Fruit fly (Drosophila melanogaster) whole organism, embryonic: ENCODE data around the gene Ubc7.

Experiments
- Aef1 ChIP-seq: fragments of 200-800 bp; sonication (Bioruptor generic); IDR thresholded peaks from 3 replicates; pipeline ENCODE4 v1.3.6; 2022; ENCODE audit warnings: missing biosample characterization, missing genetic modification characterization
- Atf6 ChIP-seq: fragments of 200-800 bp; sonication (Bioruptor generic); IDR thresholded peaks from 2 replicates; pipeline ENCODE4 v1.3.6; 2022; ENCODE audit warnings: missing biosample characterization, missing genetic modification characterization
- CG12769 ChIP-seq: fragments of 200-800 bp; sonication (Bioruptor generic); optimal IDR thresholded peaks from 2 replicates; lab custom pipeline; 2019; ENCODE audit warnings: missing biosample characterization, mild to moderate bottlenecking, missing genetic modification characterization, moderate library complexity
- CG15479 ChIP-seq: fragments of 200-800 bp; sonication (Bioruptor generic); optimal IDR thresholded peaks from 3 replicates; lab custom pipeline; 2019; ENCODE audit warnings: missing biosample characterization, mild to moderate bottlenecking, missing genetic modification characterization, moderate library complexity
- CG15514 ChIP-seq: fragments of 200-800 bp; sonication (Bioruptor generic); optimal IDR thresholded peaks from 3 replicates; lab custom pipeline; 2017; ENCODE audit warnings: missing biosample characterization, missing genetic modification characterization, mild to moderate bottlenecking, moderate library complexity, missing genetic modification reagents
- CG17186 ChIP-seq: fragments of 200-800 bp; sonication (Bioruptor generic); optimal IDR thresholded peaks from 3 replicates; lab custom pipeline; 2017; ENCODE audit warnings: missing biosample characterization, missing genetic modification reagents, missing genetic modification characterization
- CG18262 ChIP-seq: fragments of 200-800 bp; optimal IDR thresholded peaks from 3 replicates; lab custom pipeline; 2019; ENCODE audit warnings: missing biosample characterization, mild to moderate bottlenecking, missing genetic modification characterization, moderate library complexity
- CG2129 ChIP-seq: fragments of 200-800 bp; sonication (Bioruptor generic); IDR thresholded peaks from 2 replicates; pipeline ENCODE4 v1.3.6; 2022; ENCODE audit warnings: missing biosample characterization, missing genetic modification characterization; ENCODE audit not compliant: partially characterized antibody
- CG2199 ChIP-seq: fragments of 200-800 bp; sonication (Bioruptor generic); IDR thresholded peaks from 3 replicates; pipeline ENCODE4 v1.3.6; 2022; ENCODE audit warnings: missing biosample characterization, missing genetic modification characterization
- CG2875 ChIP-seq: fragments of 200-800 bp; sonication (Bioruptor generic); optimal IDR thresholded peaks from 2 replicates; lab custom pipeline; 2017; ENCODE audit warnings: missing biosample characterization, mild to moderate bottlenecking, missing genetic modification characterization, missing genetic modification reagents
- CG31365 ChIP-seq: fragments of 200-800 bp; sonication (Bioruptor generic); optimal IDR thresholded peaks from 2 replicates; lab custom pipeline; 2018; ENCODE audit warnings: missing biosample characterization, mild to moderate bottlenecking, missing genetic modification characterization
- CG31441 ChIP-seq: fragments of 200-800 bp; sonication (Bioruptor generic); IDR thresholded peaks from 2 replicates; pipeline ENCODE4 v1.3.6; 2022; ENCODE audit warnings: missing biosample characterization, missing genetic modification characterization
- CG33213 ChIP-seq: fragments of 200-800 bp; sonication (Bioruptor generic); optimal IDR thresholded peaks from 3 replicates; lab custom pipeline; 2016; ENCODE audit warnings: missing biosample characterization, missing genetic modification characterization
- CG4360 ChIP-seq: fragments of 200-800 bp; sonication (Bioruptor generic); IDR thresholded peaks from 2 replicates; pipeline ENCODE4 v1.3.6; 2022; ENCODE audit warnings: missing biosample characterization, missing genetic modification characterization
- CG4617 ChIP-seq: fragments of 200-800 bp; sonication (Bioruptor generic); optimal IDR thresholded peaks from 3 replicates; lab custom pipeline; 2016; ENCODE audit warnings: missing biosample characterization, missing genetic modification characterization, borderline replicate concordance
- CG4854 ChIP-seq: fragments of 200-800 bp; sonication (Bioruptor generic); optimal IDR thresholded peaks from 2 replicates; lab custom pipeline; 2016; ENCODE audit warnings: missing biosample characterization, missing genetic modification characterization, inconsistent platforms
- CG5180 ChIP-seq: fragments of 200-800 bp; sonication (Bioruptor generic); optimal IDR thresholded peaks from 3 replicates; lab custom pipeline; 2017; ENCODE audit warnings: missing biosample characterization, missing genetic modification characterization, mild to moderate bottlenecking, moderate library complexity, missing genetic modification reagents
- CG6689 ChIP-seq: fragments of 200-800 bp; sonication (Bioruptor generic); IDR thresholded peaks from 2 replicates; pipeline ENCODE4 v1.3.6; 2022; ENCODE audit warnings: missing biosample characterization, missing genetic modification characterization
- CG7839 ChIP-seq: fragments of 200-800 bp; sonication (Bioruptor generic); optimal IDR thresholded peaks from 3 replicates; lab custom pipeline; 2018; ENCODE audit warnings: missing biosample characterization, mild to moderate bottlenecking, missing genetic modification characterization, moderate library complexity
- CG8924 ChIP-seq: fragments of 200-800 bp; optimal IDR thresholded peaks from 3 replicates; lab custom pipeline; 2019; ENCODE audit warnings: missing biosample characterization, mild to moderate bottlenecking, missing genetic modification characterization, moderate library complexity
- CG9437 ChIP-seq: fragments of 200-800 bp; sonication (Bioruptor generic); optimal IDR thresholded peaks from 2 replicates; lab custom pipeline; 2018; ENCODE audit warnings: missing biosample characterization, mild to moderate bottlenecking, missing genetic modification characterization
- CG9797 ChIP-seq: fragments of 200-800 bp; sonication (Bioruptor generic); optimal IDR thresholded peaks from 3 replicates; lab custom pipeline; 2018; ENCODE audit warnings: missing biosample characterization, mild to moderate bottlenecking, missing genetic modification characterization
- CTCF ChIP-seq: fragments of 200-800 bp; sonication (Bioruptor generic); optimal IDR thresholded peaks from 2 replicates; lab custom pipeline; 2017; ENCODE audit warnings: missing biosample characterization, mild to moderate bottlenecking, missing genetic modification characterization, moderate library complexity
- CoRest ChIP-seq: fragments of 200-800 bp; sonication (Bioruptor generic); optimal IDR thresholded peaks from 3 replicates; lab custom pipeline; 2018; ENCODE audit warnings: missing biosample characterization, mild to moderate bottlenecking, missing genetic modification characterization, moderate library complexity
- D19A ChIP-seq: fragments of 200-800 bp; optimal IDR thresholded peaks from 3 replicates; lab custom pipeline; 2019; ENCODE audit warnings: missing biosample characterization, mild to moderate bottlenecking, missing genetic modification characterization, moderate library complexity
- Deaf1 ChIP-seq: fragments of 200-800 bp; optimal IDR thresholded peaks from 3 replicates; lab custom pipeline; 2019; ENCODE audit warnings: missing biosample characterization, mild to moderate bottlenecking, missing genetic modification characterization, moderate library complexity
- Dp ChIP-seq: fragments of 200-800 bp; sonication (Bioruptor generic); optimal IDR thresholded peaks from 2 replicates; lab custom pipeline; 2018; ENCODE audit warnings: missing biosample characterization, mild to moderate bottlenecking, missing genetic modification characterization, moderate library complexity
- Ets97D ChIP-seq: fragments of 200-800 bp; sonication (Bioruptor generic); optimal IDR thresholded peaks from 3 replicates; lab custom pipeline; 2016; ENCODE audit warnings: missing biosample characterization, missing genetic modification characterization
- Hand ChIP-seq: fragments of 200-800 bp; sonication (Bioruptor generic); optimal IDR thresholded peaks from 2 replicates; lab custom pipeline; 2017; ENCODE audit warnings: mild to moderate bottlenecking, missing biosample characterization, missing genetic modification reagents, missing genetic modification characterization
- Lhr ChIP-seq: fragments of 200-800 bp; sonication (Bioruptor generic); optimal IDR thresholded peaks from 3 replicates; lab custom pipeline; 2017; ENCODE audit warnings: mild to moderate bottlenecking, missing biosample characterization, missing genetic modification reagents, missing genetic modification characterization
- NK7.1 ChIP-seq: fragments of 200-800 bp; sonication (Bioruptor generic); optimal IDR thresholded peaks from 3 replicates; lab custom pipeline; 2016; ENCODE audit warnings: missing biosample characterization, missing genetic modification characterization
- Pdp1 ChIP-seq, 2 experiments: fragments of 200-800 bp; sonication (Bioruptor generic); optimal IDR thresholded peaks; 3 replicates each; lab custom pipeline; 2016; ENCODE audit warnings: missing biosample characterization in 2 of 2, missing genetic modification characterization in 2 of 2, mild to moderate bottlenecking in 1 of 2, moderate library complexity in 1 of 2
- Ravus ChIP-seq: fragments of 200-800 bp; sonication (Bioruptor generic); IDR thresholded peaks from 2 replicates; pipeline ENCODE4 v1.3.6; 2022; ENCODE audit warnings: missing biosample characterization, missing genetic modification characterization
- Rfx ChIP-seq: fragments of 200-800 bp; sonication (Bioruptor generic); IDR thresholded peaks from 2 replicates; pipeline ENCODE4 v1.3.6; 2022; ENCODE audit warnings: missing biosample characterization, missing genetic modification characterization
- Sry-δ ChIP-seq: fragments of 200-800 bp; sonication (Bioruptor generic); optimal IDR thresholded peaks from 2 replicates; lab custom pipeline; 2016; ENCODE audit warnings: missing biosample characterization, missing genetic modification characterization
- Stat92E ChIP-seq, 3 experiments: fragments of >200 bp in 2 of 3; fragments of 200-800 bp in 1 of 3; sonication (Bioruptor generic) in 1 of 3; optimal IDR thresholded peaks; 2 replicates each; lab custom pipeline; 2017 to 2019; ENCODE audit warnings: missing biosample characterization in 3 of 3, missing genetic modification characterization in 3 of 3, mild to moderate bottlenecking in 1 of 3, moderate library complexity in 1 of 3
- amos ChIP-seq: fragments of 200-800 bp; sonication (Bioruptor generic); IDR thresholded peaks from 2 replicates; pipeline ENCODE4 v1.3.6; 2022; ENCODE audit warnings: missing biosample characterization, missing genetic modification characterization; ENCODE audit not compliant: partially characterized antibody
- corto ChIP-seq: fragments of 200-800 bp; sonication (Bioruptor generic); optimal IDR thresholded peaks from 2 replicates; lab custom pipeline; 2016; ENCODE audit warnings: missing biosample characterization, mild to moderate bottlenecking, missing genetic modification characterization, moderate library complexity
- ham ChIP-seq: fragments of 200-800 bp; sonication (Bioruptor generic); IDR thresholded peaks from 2 replicates; pipeline ENCODE4 v1.3.6; 2022; ENCODE audit warnings: missing biosample characterization, missing genetic modification characterization
- insv ChIP-seq, 2 experiments: fragments of 200-800 bp; sonication (Bioruptor generic); optimal IDR thresholded peaks; 3 replicates each; lab custom pipeline; 2016 to 2018; ENCODE audit warnings: missing biosample characterization in 2 of 2, missing genetic modification characterization in 2 of 2
- maf-S ChIP-seq: fragments of 200-800 bp; sonication (Bioruptor generic); optimal IDR thresholded peaks from 2 replicates; lab custom pipeline; 2016; ENCODE audit warnings: missing biosample characterization, missing genetic modification characterization
- seq ChIP-seq: fragments of 200-800 bp; sonication (Bioruptor generic); IDR thresholded peaks from 2 replicates; pipeline ENCODE4 v1.3.6; 2022; ENCODE audit warnings: missing biosample characterization, missing genetic modification characterization
- so ChIP-seq: fragments of 200-800 bp; sonication (Bioruptor generic); IDR thresholded peaks from 3 replicates; pipeline ENCODE4 v1.3.6; 2022; ENCODE audit warnings: missing biosample characterization, missing genetic modification characterization
- sqz ChIP-seq: fragments of 200-800 bp; sonication (Bioruptor generic); optimal IDR thresholded peaks from 3 replicates; lab custom pipeline; 2018; ENCODE audit warnings: missing biosample characterization, mild to moderate bottlenecking, missing genetic modification characterization
- stwl ChIP-seq: fragments of 200-800 bp; sonication (Bioruptor generic); optimal IDR thresholded peaks from 3 replicates; lab custom pipeline; 2018; ENCODE audit warnings: missing biosample characterization, mild to moderate bottlenecking, missing genetic modification characterization, moderate library complexity
- trem ChIP-seq: fragments of 200-800 bp; optimal IDR thresholded peaks from 3 replicates; lab custom pipeline; 2019; ENCODE audit warnings: missing biosample characterization, mild to moderate bottlenecking, missing genetic modification characterization, moderate library complexity
- zfh2 ChIP-seq: fragments of 200-800 bp; sonication (Bioruptor generic); optimal IDR thresholded peaks from 2 replicates; lab custom pipeline; 2016; ENCODE audit warnings: missing biosample characterization, missing genetic modification characterization

The Ubc7 gene

DNA sequence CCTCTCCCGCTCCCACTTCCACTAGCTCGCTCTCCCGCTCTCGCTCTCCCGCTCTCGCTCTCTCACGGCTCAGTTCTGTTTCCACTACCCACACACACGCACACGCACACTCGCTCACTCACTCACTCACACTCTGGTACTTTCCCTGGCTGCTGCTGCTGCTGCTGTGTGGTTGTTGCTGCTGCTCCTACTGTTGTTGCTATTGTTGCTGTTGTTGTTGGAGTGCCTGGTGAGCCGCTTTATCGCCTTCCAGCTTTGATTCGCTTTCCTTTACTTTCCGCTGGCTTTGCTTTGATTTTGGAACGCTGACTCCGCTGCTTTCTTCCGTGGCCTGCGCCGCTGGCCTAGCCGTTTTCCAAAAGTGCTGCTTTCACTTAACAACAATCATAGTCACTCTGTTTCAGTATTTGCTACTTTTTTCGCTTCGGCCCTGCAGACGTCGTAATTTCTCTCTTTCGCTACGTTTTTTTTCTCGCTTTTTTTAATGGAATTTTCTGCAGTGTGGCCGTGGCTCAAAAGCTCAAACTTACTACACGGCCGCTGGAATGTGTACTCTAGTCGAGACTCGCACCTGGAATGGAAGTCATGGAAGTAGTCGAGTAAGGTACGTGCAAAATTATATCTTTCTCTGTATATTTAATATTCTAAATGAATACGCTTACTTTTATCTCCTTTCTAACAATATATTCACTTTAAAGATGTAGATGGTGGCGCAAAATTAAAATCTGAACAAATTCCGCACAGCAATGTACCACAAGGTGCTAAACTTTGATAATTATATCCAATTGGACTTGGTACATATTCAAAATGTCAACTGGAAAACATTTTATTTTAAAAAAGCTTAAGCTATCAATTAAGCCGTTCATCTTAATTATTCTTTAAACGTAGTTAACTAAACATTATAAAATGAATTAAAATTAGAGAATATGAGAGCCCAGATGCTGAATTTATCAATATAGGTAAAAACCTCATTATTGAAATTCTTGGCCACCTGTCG, 33.7 kb upstream of the Ubc7 start, which contains the start of gene Pp2B-14D (continued):
- TF ChIP-seq Dp, result peak; percentile 22
- no peak for TF ChIP-seq D19A (tag; lab: Kevin White, UChicago)
- TF ChIP-seq CoRest (tag; lab: Kevin White, UChicago), result peak; percentile 32
- 0 out of 2 replicates have a peak, but pooled peaks have one; percentile 6 for TF ChIP-seq Rfx (GFP tag; lab: Robert Waterston, UW)
- TF ChIP-seq Stat92E (GFP tag; optimal IDR thresholded peaks at IDR 0.05; lab: Kevin White, UChicago), result peak in 1 of 3 experiments; percentile 1
- TF ChIP-seq CG4360 (GFP tag; lab: Robert Waterston, UW), result peak; percentile 99
- no peak for TF ChIP-seq CG5180 (GFP tag; lab: Kevin White, UChicago)
- peak; percentile 1 for TF ChIP-seq Sry-δ (GFP tag; lab: Kevin White, UChicago)
- TF ChIP-seq CG2129 (GFP tag; lab: Robert Waterston, UW), result no peak
- TF ChIP-seq CG31365 (tag; lab: Kevin White, UChicago), result no peak
- TF ChIP-seq CG4617 (GFP tag; lab: Kevin White, UChicago), result peak; percentile 53
- peak; percentile 34; the same call in 1 of the 3 replicates for TF ChIP-seq Aef1 (GFP tag; lab: Robert Waterston, UW)
- TF ChIP-seq Atf6 (GFP tag; lab: Robert Waterston, UW), result no peak
- TF ChIP-seq zfh2 (GFP tag; lab: Kevin White, UChicago), result no peak
- TF ChIP-seq Pdp1 (GFP tag; optimal IDR thresholded peaks at IDR 0.05; lab: Kevin White, UChicago), result peak in 1 of 2 experiments; percentile 17
- peak; percentile 49 for TF ChIP-seq stwl
- TF ChIP-seq CG8924 (tag; lab: Kevin White, UChicago), result peak; percentile 20
- peak; percentile 35 for TF ChIP-seq CG15514 (GFP tag; lab: Kevin White, UChicago)
- TF ChIP-seq CG33213, result peak; percentile 8
- TF ChIP-seq trem (tag; lab: Kevin White, UChicago), result peak; percentile 1
- TF ChIP-seq CTCF (GFP tag; lab: Kevin White, UChicago), result peak; percentile 57
- TF ChIP-seq CG4854 (GFP tag; lab: Kevin White, UChicago), result no peak
- TF ChIP-seq ham, result no peak
- TF ChIP-seq Ets97D (GFP tag; lab: Kevin White, UChicago), result peak; percentile 17
- TF ChIP-seq insv (GFP tag; optimal IDR thresholded peaks at IDR 0.05; lab: Kevin White, UChicago), result peak in 1 of 2 experiments; percentile 88
- TF ChIP-seq seq (GFP tag; lab: Robert Waterston, UW), result no peak
- peak; percentile 6 for TF ChIP-seq CG18262
- no peak for TF ChIP-seq CG17186 (GFP tag; lab: Kevin White, UChicago)
- TF ChIP-seq CG31441 (GFP tag; lab: Robert Waterston, UW), result 0 out of 2 replicates have a peak, but pooled peaks have one; percentile 17
- no peak for TF ChIP-seq CG7839
- peak; percentile 79 for TF ChIP-seq sqz (GFP tag; lab: Kevin White, UChicago)
- TF ChIP-seq CG9437 (GFP tag; lab: Kevin White, UChicago), result peak; percentile 11
- peak; percentile 22 for TF ChIP-seq Deaf1
- peak; percentile 23 for TF ChIP-seq Hand (GFP tag; lab: Kevin White, UChicago)
- TF ChIP-seq amos (GFP tag; lab: Robert Waterston, UW), result peak; percentile 8; the same call in 1 of the 2 replicates
- no peak for TF ChIP-seq corto (GFP tag; lab: Kevin White, UChicago)
- TF ChIP-seq maf-S (GFP tag; lab: Kevin White, UChicago), result no peak
- peak; percentile 45 for TF ChIP-seq CG12769 (tag; lab: Kevin White, UChicago)
- TF ChIP-seq CG9797, result peak; percentile 62
- TF ChIP-seq Ravus, result no peak
- no peak for TF ChIP-seq CG2875
- TF ChIP-seq CG15479 (GFP tag; lab: Kevin White, UChicago), result no peak
- no peak for TF ChIP-seq NK7.1 (GFP tag; lab: Kevin White, UChicago)
- peak; percentile 23 for TF ChIP-seq Lhr (GFP tag; lab: Kevin White, UChicago)
- peak; percentile 81 for TF ChIP-seq CG6689 (GFP tag; lab: Robert Waterston, UW)
- 0 out of 3 replicates have a peak, but pooled peaks have one; percentile 42 for TF ChIP-seq CG2199 (GFP tag; lab: Robert Waterston, UW)
- no peak for TF ChIP-seq so
